Worm (Caenorhabditis elegans): ENCODE measurements around the gene sftd-3.

sftd-3 gene

ce11 chrII:8947391-8947790, 16.6 kb downstream of the sftd-3 start, which contains the start of gene cutl-15:
Gene cutl-15, minus strand, starts transcription at chrII:8947688.
- TF ChIP-seq dao-5 (tag; optimal IDR thresholded peaks at IDR 0.05) (no peak), him-1 (tag; optimal IDR thresholded peaks at IDR 0.05) (no peak), W03F9.2 (tag; optimal IDR thresholded peaks at IDR 0.05) (no peak)

ce11 chrII:8945167-8945566, 18.8 kb downstream of the sftd-3 start:
- no peak for TF ChIP-seq him-1 (tag; optimal IDR thresholded peaks at IDR 0.05)
- TF ChIP-seq W03F9.2 (tag; optimal IDR thresholded peaks at IDR 0.05): no peak
- no peak for TF ChIP-seq dao-5 (tag; optimal IDR thresholded peaks at IDR 0.05)

- peak; percentile 33 for TF ChIP-seq W03F9.2 (tag; optimal IDR thresholded peaks at IDR 0.05)
- no peak for TF ChIP-seq dao-5 (tag; optimal IDR thresholded peaks at IDR 0.05)
- no peak for TF ChIP-seq him-1 (tag; optimal IDR thresholded peaks at IDR 0.05)
These were observed 23.5 kb downstream of the sftd-3 start, which contains the start of the genes set-17 and T21B10.4 for ce11 chrII:8940362-8940940. Gene set-17, minus strand, starts transcription at chrII:8940488. Gene T21B10.4, plus strand, starts transcription at chrII:8940894.

- TF ChIP-seq dao-5 (tag; optimal IDR thresholded peaks at IDR 0.05) (no peak), W03F9.2 (tag; optimal IDR thresholded peaks at IDR 0.05) (no peak)
These were observed 24.9 kb downstream of the sftd-3 start for ce11 chrII:8938907-8939622.

ce11 chrII:8933693-8934432, 30.1 kb downstream of the sftd-3 start, which contains the start of gene T21B10.3:
Gene T21B10.3, plus strand, starts transcription at chrII:8934382.
- TF ChIP-seq him-1 (tag; optimal IDR thresholded peaks at IDR 0.05): peak; percentile 22
- no peak for TF ChIP-seq dao-5 (tag; optimal IDR thresholded peaks at IDR 0.05)
- peak; percentile 68 for TF ChIP-seq W03F9.2 (tag; optimal IDR thresholded peaks at IDR 0.05)

- no peak for TF ChIP-seq W03F9.2 (tag; optimal IDR thresholded peaks at IDR 0.05)
- TF ChIP-seq dao-5 (tag; optimal IDR thresholded peaks at IDR 0.05): no peak
- TF ChIP-seq him-1 (tag; optimal IDR thresholded peaks at IDR 0.05): no peak
These were observed 31.6 kb downstream of the sftd-3 start for ce11 chrII:8932392-8932791.

ce11 chrII:8931405-8932149, 32.4 kb downstream of the sftd-3 start:
- TF ChIP-seq him-1 (tag; optimal IDR thresholded peaks at IDR 0.05) (no peak), W03F9.2 (tag; optimal IDR thresholded peaks at IDR 0.05) (no peak), dao-5 (tag; optimal IDR thresholded peaks at IDR 0.05) (no peak)

ce11 chrII:8930763-8931162, 33.2 kb downstream of the sftd-3 start, which contains the start of gene enol-1:
Gene enol-1, plus strand, starts transcription at chrII:8930997.
- TF ChIP-seq W03F9.2 (tag; optimal IDR thresholded peaks at IDR 0.05) (no peak), dao-5 (tag; optimal IDR thresholded peaks at IDR 0.05) (no peak), him-1 (tag; optimal IDR thresholded peaks at IDR 0.05) (no peak)

- TF ChIP-seq W03F9.2 (tag; optimal IDR thresholded peaks at IDR 0.05) (no peak), dao-5 (tag; optimal IDR thresholded peaks at IDR 0.05) (no peak), him-1 (tag; optimal IDR thresholded peaks at IDR 0.05) (no peak)
These were observed 34.2 kb downstream of the sftd-3 start, which contains the start of gene mrpl-50 for ce11 chrII:8929771-8930170. Gene mrpl-50, plus strand, starts transcription at chrII:8929841.

ce11 chrII:8927253-8927791, 36.6 kb downstream of the sftd-3 start, which contains the start of gene cct-2:
Gene cct-2, plus strand, starts transcription at chrII:8927741.
- TF ChIP-seq W03F9.2 (tag; optimal IDR thresholded peaks at IDR 0.05): peak; percentile 66
- TF ChIP-seq him-1 (tag; optimal IDR thresholded peaks at IDR 0.05): no peak

- TF ChIP-seq dao-5 (tag; optimal IDR thresholded peaks at IDR 0.05) (no peak), W03F9.2 (tag; optimal IDR thresholded peaks at IDR 0.05) (no peak), him-1 (tag; optimal IDR thresholded peaks at IDR 0.05) (no peak)
These were observed 37.5 kb downstream of the sftd-3 start, which contains the start of gene B0457.2 for ce11 chrII:8926451-8926850. Gene B0457.2, minus strand, starts transcription at chrII:8926551.

ce11 chrII:8923187-8923586, 40.8 kb downstream of the sftd-3 start:
- no peak for TF ChIP-seq him-1 (tag; optimal IDR thresholded peaks at IDR 0.05)
- TF ChIP-seq W03F9.2 (tag; optimal IDR thresholded peaks at IDR 0.05): no peak
- no peak for TF ChIP-seq dao-5 (tag; optimal IDR thresholded peaks at IDR 0.05)

- TF ChIP-seq him-1 (tag; optimal IDR thresholded peaks at IDR 0.05): no peak
- no peak for TF ChIP-seq W03F9.2 (tag; optimal IDR thresholded peaks at IDR 0.05)
- no peak for TF ChIP-seq dao-5 (tag; optimal IDR thresholded peaks at IDR 0.05)
These were observed 41.8 kb downstream of the sftd-3 start, which contains the start of gene B0457.6 for ce11 chrII:8922140-8922539. Gene B0457.6, plus strand, starts transcription at chrII:8922423.

All from whole organism, L4/young adult.